Worm (Caenorhabditis elegans): Measurements from ENCODE around the gene unc-7.

DNA sequence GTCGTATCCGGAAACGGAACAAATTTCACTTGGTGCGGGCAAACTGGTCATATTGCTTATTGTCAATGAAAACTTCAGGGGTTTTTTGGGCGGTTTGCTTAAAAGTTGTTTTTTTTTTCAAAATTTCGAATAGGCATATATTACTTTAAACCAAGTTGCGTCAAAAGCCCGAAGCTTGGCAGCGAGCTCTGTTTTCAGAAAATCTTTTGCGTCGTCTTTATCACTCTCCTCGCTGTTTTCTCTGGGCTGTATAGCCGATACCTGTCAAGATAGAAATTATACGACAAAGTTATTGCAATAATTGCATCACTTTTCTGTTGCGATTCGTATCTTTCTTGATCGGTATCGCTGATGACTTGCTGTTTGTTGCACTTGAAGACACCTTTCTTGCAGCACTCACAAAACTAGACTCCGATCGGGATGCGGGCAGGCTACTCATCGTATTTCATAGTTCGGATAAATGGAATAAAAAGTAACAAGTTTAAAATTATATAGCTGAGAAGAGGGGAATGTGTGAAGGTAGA is 71.4 kb downstream of the unc-7 start, which contains the start of the genes H40L08.3 and H40L08.9:
- TF ChIP-seq nhr-76 (tag; optimal IDR thresholded peaks at IDR 0.05) (no peak), ceh-16 (tag; optimal IDR thresholded peaks at IDR 0.05) (no peak), ama-1 (optimal IDR thresholded peaks at IDR 0.05) (peak; percentile 97), egl-5 (tag; optimal IDR thresholded peaks at IDR 0.05) (no peak)

Data from whole organism, L3 larva.